Fruit fly (Drosophila melanogaster): Measurements from ENCODE around the gene twit.

The twit gene

DNA sequence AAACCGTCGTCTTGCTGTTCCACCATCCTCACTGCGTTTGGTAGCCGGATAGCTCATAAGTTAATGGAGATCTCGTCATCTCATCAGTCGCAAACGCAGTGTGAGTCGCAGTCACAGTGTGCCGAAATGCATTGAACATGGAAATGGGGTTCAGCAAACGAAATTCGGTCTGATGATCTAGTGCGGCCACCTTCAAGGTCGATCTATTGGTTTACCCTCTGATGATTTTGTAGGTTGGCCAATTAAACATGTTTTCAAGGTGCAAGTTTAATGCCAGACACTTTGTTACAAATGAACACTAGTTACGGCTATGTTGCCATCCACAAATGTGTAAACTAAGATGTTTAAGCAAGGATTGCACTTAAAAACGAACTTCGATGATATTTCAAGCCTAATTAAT, 49.5 kb upstream of the twit start:
- peak; percentile 40 for TF ChIP-seq oc (tag; optimal IDR thresholded peaks at IDR 0.05)
- no peak for TF ChIP-seq CG15011 (GFP tag; optimal IDR thresholded peaks at IDR 0.05)
- TF ChIP-seq CG12942 (GFP tag; optimal IDR thresholded peaks at IDR 0.05), result no peak
- no peak for TF ChIP-seq Neu2 (GFP tag; optimal IDR thresholded peaks at IDR 0.05; ENCODE audit: borderline replicate concordance)
- TF ChIP-seq pan (optimal IDR thresholded peaks at IDR 0.05), result no peak
- TF ChIP-seq pan (GFP tag; optimal IDR thresholded peaks at IDR 0.05 in 1 of 2, IDR thresholded peaks at IDR 0.05 in 1 of 2), result peak in 1 of 2 experiments; percentile 7
- 0 out of 3 replicates have a peak, but pooled peaks have one; percentile 9 for TF ChIP-seq row (GFP tag; IDR thresholded peaks at IDR 0.05)
- no peak for TF ChIP-seq CG6791 (GFP tag; IDR thresholded peaks at IDR 0.05; ENCODE audit: partially characterized antibody)
- TF ChIP-seq dmrt99B (tag; optimal IDR thresholded peaks at IDR 0.05), result peak; percentile 17
- TF ChIP-seq CG11695 (GFP tag; IDR thresholded peaks at IDR 0.05), result peak; percentile 43; the same call in 1 of the 3 replicates
- 0 out of 2 replicates have a peak, but pooled peaks have one; percentile 28 for TF ChIP-seq stc (GFP tag; IDR thresholded peaks at IDR 0.05)
- peak; percentile 9 for TF ChIP-seq CG17359 (tag; optimal IDR thresholded peaks at IDR 0.05)
- peak in 1 of 2 experiments; percentile 0 for TF ChIP-seq bsh (GFP tag; optimal IDR thresholded peaks at IDR 0.05)
- TF ChIP-seq Awh (GFP tag; IDR thresholded peaks at IDR 0.05), result peak; percentile 17; the same call in 1 of the 2 replicates
- peak; percentile 8 for TF ChIP-seq Sox102F (GFP tag; optimal IDR thresholded peaks at IDR 0.05)
- TF ChIP-seq C15 (GFP tag; IDR thresholded peaks at IDR 0.05), result no peak
- TF ChIP-seq ken (GFP tag; IDR thresholded peaks at IDR 0.05), result 0 out of 3 replicates have a peak, but pooled peaks have one; percentile 49
- TF ChIP-seq ci (GFP tag; IDR thresholded peaks at IDR 0.05), result peak; percentile 42; the same call in 1 of the 3 replicates
- no peak for TF ChIP-seq Adf1 (GFP tag; IDR thresholded peaks at IDR 0.05)
- no peak for TF ChIP-seq B-H1 (GFP tag; IDR thresholded peaks at IDR 0.05)
- TF ChIP-seq hb (GFP tag; IDR thresholded peaks at IDR 0.05; ENCODE audit: partially characterized antibody), result no peak
- peak; percentile 35 for TF ChIP-seq Med (GFP tag)
- TF ChIP-seq sisA (GFP tag; IDR thresholded peaks at IDR 0.05), result peak; percentile 40
- TF ChIP-seq Bgb (GFP tag; IDR thresholded peaks at IDR 0.05; ENCODE audit: partially characterized antibody), result peak; percentile 24
- TF ChIP-seq CG1603 (tag; optimal IDR thresholded peaks at IDR 0.05), result peak; percentile 24
- TF ChIP-seq repo (GFP tag; optimal IDR thresholded peaks at IDR 0.05), result no peak
- peak; percentile 77 for TF ChIP-seq pros (GFP tag; optimal IDR thresholded peaks at IDR 0.05)
- TF ChIP-seq jing (GFP tag; optimal IDR thresholded peaks at IDR 0.05), result no peak
- no peak for TF ChIP-seq hkb (optimal IDR thresholded peaks at IDR 0.05)
- TF ChIP-seq hkb (GFP tag; IDR thresholded peaks at IDR 0.05), result peak; percentile 20; the same call in 1 of the 2 replicates
- no peak for TF ChIP-seq CG11085 (GFP tag; IDR thresholded peaks at IDR 0.05)
- TF ChIP-seq CG7372 (GFP tag; IDR thresholded peaks at IDR 0.05), result no peak
- TF ChIP-seq CG11456 (GFP tag; IDR thresholded peaks at IDR 0.05), result no peak
- TF ChIP-seq CG12391 (tag; optimal IDR thresholded peaks at IDR 0.05), result peak; percentile 0
- TF ChIP-seq Ets65A (GFP tag), result no peak

DNA sequence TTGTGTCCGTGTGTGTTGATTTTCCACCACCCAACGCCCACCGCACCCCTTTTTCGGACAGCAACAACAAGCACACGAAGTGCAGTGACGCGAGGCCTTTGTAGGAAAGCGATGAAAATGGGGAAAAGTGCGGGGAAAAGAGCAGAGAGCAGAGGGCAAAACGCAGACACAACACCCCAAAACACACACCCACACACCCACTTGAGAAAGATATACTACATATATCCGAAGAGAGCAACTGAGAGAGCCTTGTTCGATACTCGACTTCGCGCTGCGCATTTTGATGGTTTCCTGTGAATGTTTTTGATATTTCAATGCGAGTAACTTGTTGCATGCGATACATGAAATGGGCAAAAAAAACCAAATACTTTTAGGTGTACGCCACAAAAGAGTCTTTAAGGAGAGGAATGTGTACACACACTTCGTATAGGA, 48.6 kb upstream of the twit start:
- TF ChIP-seq ems (GFP tag; optimal IDR thresholded peaks at IDR 0.05), result no peak
- TF ChIP-seq danr (GFP tag; IDR thresholded peaks at IDR 0.05), result no peak
- TF ChIP-seq CG2199 (GFP tag; IDR thresholded peaks at IDR 0.05), result peak; percentile 78; the same call in 2 of the 3 replicates
- no peak for TF ChIP-seq Lim3 (GFP tag; IDR thresholded peaks at IDR 0.05)
- TF ChIP-seq CG3407 (GFP tag; optimal IDR thresholded peaks at IDR 0.05), result no peak
- TF ChIP-seq bsh (GFP tag; optimal IDR thresholded peaks at IDR 0.05), result no peak
- no peak for TF ChIP-seq corto (GFP tag; optimal IDR thresholded peaks at IDR 0.05)
- no peak for TF ChIP-seq Lpt (GFP tag; optimal IDR thresholded peaks at IDR 0.05)
- no peak for TF ChIP-seq CG10543 (GFP tag; optimal IDR thresholded peaks at IDR 0.05)
- TF ChIP-seq CG6175 (GFP tag; IDR thresholded peaks at IDR 0.05), result no peak
- TF ChIP-seq jigr1 (GFP tag; IDR thresholded peaks at IDR 0.05), result no peak
- no peak for TF ChIP-seq CG17186 (GFP tag; optimal IDR thresholded peaks at IDR 0.05)
- no peak for TF ChIP-seq Fer1 (GFP tag; optimal IDR thresholded peaks at IDR 0.05)
- no peak for TF ChIP-seq CoRest (tag; optimal IDR thresholded peaks at IDR 0.05)
- TF ChIP-seq Hmr (GFP tag; optimal IDR thresholded peaks at IDR 0.05), result no peak
- no peak for TF ChIP-seq CG3838 (GFP tag; optimal IDR thresholded peaks at IDR 0.05)
- TF ChIP-seq nerfin-1 (tag; optimal IDR thresholded peaks at IDR 0.05), result peak; percentile 43
- TF ChIP-seq lilli (GFP tag; optimal IDR thresholded peaks at IDR 0.05), result no peak
- no peak for TF ChIP-seq CG18011 (GFP tag; optimal IDR thresholded peaks at IDR 0.05)
- TF ChIP-seq CG17359 (tag; optimal IDR thresholded peaks at IDR 0.05), result no peak

Data from whole organism, embryonic.